Worm (Caenorhabditis elegans) whole organism, L4/young adult: ENCODE results near the gene K02C4.5.

Source experiments
- W03F9.2 ChIP-seq: fragments of 150-350 bp; optimal IDR thresholded peaks from 2 replicates; lab custom pipeline; 2014; ENCODE audit warnings: missing biosample characterization, missing genetic modification characterization
- him-1 ChIP-seq: sonication (generic microtip); optimal IDR thresholded peaks from 2 replicates; lab custom pipeline; 2016; ENCODE audit warnings: missing genotype, missing genetic modification reagents, missing genetic modification characterization, missing compliant biosample characterization

DNA sequence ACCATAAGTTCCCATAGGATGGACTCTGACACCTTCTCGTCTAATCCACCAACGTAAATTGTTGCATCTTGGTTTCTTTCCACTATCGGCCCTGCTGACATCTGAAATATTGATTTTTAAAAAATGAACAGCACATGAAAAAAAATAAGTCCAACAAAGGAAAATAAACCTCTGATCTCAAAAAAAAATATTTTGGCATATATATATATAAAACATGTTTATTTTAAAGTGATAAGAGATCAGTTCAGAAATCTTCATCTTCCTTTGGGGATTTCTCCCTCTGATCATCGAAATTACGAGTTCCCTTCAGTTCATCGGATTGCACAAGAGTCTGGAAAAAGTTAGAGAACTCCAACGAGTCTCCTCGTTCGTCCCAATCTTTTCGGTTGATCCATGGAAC is 42.6 kb upstream of the K02C4.5 start, which contains the start of gene sap-49:
- TF ChIP-seq W03F9.2 (tag; lab: Kevin White, UChicago), result no peak
- TF ChIP-seq him-1, result no peak
